Worm (Caenorhabditis elegans): Measurements from ENCODE around the gene F13H8.3.

ce11 chrII:6273916-6274315 is 10.1 kb downstream of the F13H8.3 start, which contains the start of gene bpl-1:
- TF ChIP-seq dao-5 (tag; optimal IDR thresholded peaks at IDR 0.05) (no peak), W03F9.2 (tag; optimal IDR thresholded peaks at IDR 0.05) (no peak), him-1 (tag; optimal IDR thresholded peaks at IDR 0.05) (no peak)
